Fruit fly (Drosophila melanogaster) whole organism, wandering third instar larva: Measurements from ENCODE around the gene CG33159.

Experiments used
- Abd-B ChIP-seq: fragments of >200 bp; optimal IDR thresholded peaks from 2 replicates; lab custom pipeline; 2017; ENCODE audit warnings: missing biosample characterization, missing genetic modification characterization
- CG32264 ChIP-seq: fragments of 200-800 bp; sonication (Bioruptor generic); optimal IDR thresholded peaks from 2 replicates; lab custom pipeline; 2016; ENCODE audit warnings: missing biosample characterization, missing genetic modification characterization
- CrebA ChIP-seq: fragments of 200-800 bp; sonication (Bioruptor generic); optimal IDR thresholded peaks from 2 replicates; lab custom pipeline; 2016; ENCODE audit warnings: missing biosample characterization, mild to moderate bottlenecking, missing genetic modification characterization, borderline replicate concordance
- Dfd ChIP-seq: fragments of >200 bp; optimal IDR thresholded peaks from 2 replicates; lab custom pipeline; 2017; ENCODE audit warnings: missing biosample characterization, missing genetic modification characterization
- GATAd ChIP-seq: sonication (Bioruptor generic); optimal IDR thresholded peaks from 2 replicates; lab custom pipeline; 2016; ENCODE audit warnings: missing biosample characterization, missing genetic modification characterization
- HLH106 ChIP-seq: fragments of 200-800 bp; optimal IDR thresholded peaks from 3 replicates; lab custom pipeline; 2019; ENCODE audit warnings: missing biosample characterization, mild to moderate bottlenecking, missing genetic modification characterization, moderate library complexity
- Hr78 ChIP-seq: fragments of >200 bp; optimal IDR thresholded peaks from 2 replicates; lab custom pipeline; 2017; ENCODE audit warnings: missing biosample characterization, missing genetic modification characterization
- OdsH ChIP-seq: fragments of 200-800 bp; sonication (Bioruptor generic); optimal IDR thresholded peaks from 2 replicates; lab custom pipeline; 2016; ENCODE audit warnings: missing biosample characterization, mild to moderate bottlenecking, missing genetic modification characterization
- brk ChIP-seq: fragments of 200-800 bp; sonication (Bioruptor generic); optimal IDR thresholded peaks from 2 replicates; lab custom pipeline; 2016; ENCODE audit warnings: missing biosample characterization, mild to moderate bottlenecking, missing genetic modification characterization
- dl ChIP-seq, 2 experiments: fragments of 175-275, 200-275 bp in 1 of 2; fragments of 200-275 bp in 1 of 2; sonication (Bioruptor generic); optimal IDR thresholded peaks; lab custom pipeline; 2018; ENCODE audit warnings: mild to moderate bottlenecking in 2 of 2, missing biosample characterization in 2 of 2, missing genetic modification characterization in 2 of 2, moderate library complexity in 2 of 2; ENCODE audit not compliant: partially characterized antibody in 2 of 2, insufficient read depth in 1 of 2
- dmrt93B ChIP-seq: fragments of 200-800 bp; sonication (Bioruptor generic); optimal IDR thresholded peaks from 2 replicates; lab custom pipeline; 2018; ENCODE audit warnings: missing biosample characterization, mild to moderate bottlenecking, missing genetic modification characterization
- fru ChIP-seq: fragments of 200-800 bp; sonication (Bioruptor generic); optimal IDR thresholded peaks from 3 replicates; lab custom pipeline; 2016; ENCODE audit warnings: missing biosample characterization, mild to moderate bottlenecking, missing genetic modification characterization
- h ChIP-seq: fragments of 200-800 bp; sonication (Bioruptor generic); optimal IDR thresholded peaks from 3 replicates; lab custom pipeline; 2016; ENCODE audit warnings: missing biosample characterization, mild to moderate bottlenecking, missing genetic modification characterization
- usp ChIP-seq: fragments of >200 bp; optimal IDR thresholded peaks from 2 replicates; lab custom pipeline; 2017; ENCODE audit warnings: missing biosample characterization, missing genetic modification characterization

- no peak for TF ChIP-seq CG32264 (GFP tag; lab: Kevin White, UChicago)
- no peak for TF ChIP-seq dl (GFP tag; optimal IDR thresholded peaks at IDR 0.05; lab: Kevin White, UChicago; ENCODE audit: insufficient read depth in 1 of 2, partially characterized antibody in 2 of 2)
- TF ChIP-seq Dfd (GFP tag; lab: Kevin White, UChicago): no peak
- no peak for TF ChIP-seq dmrt93B
- no peak for TF ChIP-seq Abd-B (GFP tag; lab: Kevin White, UChicago)
- TF ChIP-seq OdsH: no peak
- TF ChIP-seq usp (GFP tag; lab: Kevin White, UChicago): no peak
- TF ChIP-seq brk: no peak
- no peak for TF ChIP-seq h (GFP tag; lab: Kevin White, UChicago)
- no peak for TF ChIP-seq CrebA (GFP tag; lab: Kevin White, UChicago)
- no peak for TF ChIP-seq GATAd
- no peak for TF ChIP-seq fru (GFP tag; lab: Kevin White, UChicago)
- no peak for TF ChIP-seq Hr78
- no peak for TF ChIP-seq HLH106 (tag; lab: Kevin White, UChicago)
Observed at dm6 chr3L:3162584-3162983, 41.7 kb downstream of the CG33159 start.
